Worm (Caenorhabditis elegans) whole organism, late embryonic: ENCODE data around the gene str-238.
A peak's percentile ranks its signal among the peaks of the same experiment; 100 is the strongest.

Experiments used
- C08G9.2 ChIP-seq: sonication (generic microtip); optimal IDR thresholded peaks from 2 replicates; lab custom pipeline; 2016; ENCODE audit warnings: mild to moderate bottlenecking, missing genetic modification characterization, moderate library complexity, missing compliant biosample characterization
- F13H6.1 ChIP-seq: sonication (generic microtip); optimal IDR thresholded peaks from 2 replicates; lab custom pipeline; 2016; ENCODE audit warnings: missing genetic modification characterization, missing compliant biosample characterization
- K02D7.2 ChIP-seq: sonication (generic microtip); optimal IDR thresholded peaks from 2 replicates; lab custom pipeline; 2017; ENCODE audit warnings: mild to moderate bottlenecking, missing genetic modification characterization, missing compliant biosample characterization
- T23F11.4 ChIP-seq: fragments of 200-800 bp; sonication (Bioruptor generic); optimal IDR thresholded peaks from 2 replicates; lab custom pipeline; 2018; ENCODE audit warnings: mild to moderate bottlenecking, missing genetic modification characterization, missing compliant biosample characterization
- ceh-18 ChIP-seq: sonication (generic microtip); optimal IDR thresholded peaks from 2 replicates; lab custom pipeline; 2016; ENCODE audit warnings: missing genetic modification characterization, missing compliant biosample characterization
- ceh-2 ChIP-seq: sonication (generic microtip); optimal IDR thresholded peaks from 2 replicates; lab custom pipeline; 2016; ENCODE audit warnings: missing genotype, missing genetic modification characterization, missing compliant biosample characterization
- ceh-22 ChIP-seq: sonication (generic microtip); optimal IDR thresholded peaks from 2 replicates; lab custom pipeline; 2017; ENCODE audit warnings: missing biosample characterization, missing genetic modification characterization
- ceh-6 ChIP-seq: fragments of 200-800 bp; sonication (Bioruptor generic); optimal IDR thresholded peaks from 2 replicates; lab custom pipeline; 2018; ENCODE audit warnings: mild to moderate bottlenecking, missing genetic modification characterization, missing compliant biosample characterization
- che-1 ChIP-seq: sonication (generic microtip); optimal IDR thresholded peaks from 2 replicates; lab custom pipeline; 2016; ENCODE audit warnings: mild to moderate bottlenecking, missing genetic modification characterization, missing compliant biosample characterization
- dve-1 ChIP-seq: sonication (generic microtip); optimal IDR thresholded peaks from 2 replicates; lab custom pipeline; 2017; ENCODE audit warnings: antibody characterized with exemption, mild to moderate bottlenecking, missing genetic modification characterization, missing compliant biosample characterization
- elt-2 ChIP-seq: sonication (generic microtip); optimal IDR thresholded peaks from 2 replicates; lab custom pipeline; 2016; ENCODE audit warnings: missing genetic modification reagents, missing genetic modification characterization, missing compliant biosample characterization
- ets-4 ChIP-seq: sonication (generic microtip); optimal IDR thresholded peaks from 2 replicates; lab custom pipeline; 2016; ENCODE audit warnings: missing genetic modification characterization, missing compliant biosample characterization
- eyg-1 ChIP-seq: sonication (generic microtip); optimal IDR thresholded peaks from 2 replicates; lab custom pipeline; 2016; ENCODE audit warnings: missing genotype, missing genetic modification characterization, missing compliant biosample characterization
- fkh-10 ChIP-seq: fragments of 150-350 bp; optimal IDR thresholded peaks from 2 replicates; lab custom pipeline; 2014; ENCODE audit warnings: missing biosample characterization, missing genetic modification reagents, missing genetic modification characterization
- gmeb-2 ChIP-seq: sonication (generic microtip); optimal IDR thresholded peaks from 2 replicates; lab custom pipeline; 2016; ENCODE audit warnings: missing genetic modification characterization, inconsistent platforms, missing compliant biosample characterization
- hlh-13 ChIP-seq: fragments of 200-800 bp; sonication (Bioruptor generic); optimal IDR thresholded peaks from 2 replicates; lab custom pipeline; 2018; ENCODE audit warnings: mild to moderate bottlenecking, missing genetic modification characterization, missing compliant biosample characterization
- hlh-30 ChIP-seq: sonication (generic microtip); optimal IDR thresholded peaks from 2 replicates; lab custom pipeline; 2017; ENCODE audit warnings: antibody characterized with exemption, missing genetic modification characterization, missing compliant biosample characterization; ENCODE audit not compliant: insufficient read depth
- lim-6 ChIP-seq: sonication (generic microtip); optimal IDR thresholded peaks from 2 replicates; lab custom pipeline; 2016; ENCODE audit warnings: missing genetic modification characterization, missing compliant biosample characterization
- mec-3 ChIP-seq: sonication (generic microtip); optimal IDR thresholded peaks from 2 replicates; lab custom pipeline; 2016; ENCODE audit warnings: borderline replicate concordance, missing genetic modification characterization, missing compliant biosample characterization
- nfya-1 ChIP-seq: sonication (generic microtip); optimal IDR thresholded peaks from 2 replicates; lab custom pipeline; 2017; ENCODE audit warnings: missing genetic modification characterization, mild to moderate bottlenecking, missing compliant biosample characterization, antibody characterized with exemption, moderate library complexity
- nhr-232 ChIP-seq: sonication (generic microtip); optimal IDR thresholded peaks from 2 replicates; lab custom pipeline; 2016; ENCODE audit warnings: missing genetic modification characterization, missing compliant biosample characterization
- odd-2 ChIP-seq: sonication (generic microtip); optimal IDR thresholded peaks from 2 replicates; lab custom pipeline; 2017; ENCODE audit warnings: antibody characterized with exemption, mild to moderate bottlenecking, missing genetic modification characterization, missing compliant biosample characterization
- pag-3 ChIP-seq: sonication (generic microtip); optimal IDR thresholded peaks from 2 replicates; lab custom pipeline; 2016; ENCODE audit warnings: missing compliant biosample characterization, missing genetic modification characterization, borderline replicate concordance
- pax-1 ChIP-seq: fragments of 150-350 bp; optimal IDR thresholded peaks from 2 replicates; lab custom pipeline; 2014; ENCODE audit warnings: missing biosample characterization, missing genetic modification characterization
- pha-2 ChIP-seq: sonication (generic microtip); optimal IDR thresholded peaks from 2 replicates; lab custom pipeline; 2017; ENCODE audit warnings: mild to moderate bottlenecking, missing genetic modification characterization, missing compliant biosample characterization
- pha-4 ChIP-seq: fragments of 150-350 bp; optimal IDR thresholded peaks from 2 replicates; lab custom pipeline; 2018; ENCODE audit warnings: missing biosample characterization, missing genetic modification reagents, missing genetic modification characterization
- pqm-1 ChIP-seq: sonication (generic microtip); optimal IDR thresholded peaks from 2 replicates; lab custom pipeline; 2016; ENCODE audit warnings: missing genetic modification characterization, missing compliant biosample characterization
- sdc-2 ChIP-seq: sonication (generic microtip); optimal IDR thresholded peaks from 2 replicates; lab custom pipeline; 2016; ENCODE audit warnings: missing genotype, missing genetic modification characterization, missing compliant biosample characterization
- syd-9 ChIP-seq: sonication (generic microtip); optimal IDR thresholded peaks from 2 replicates; lab custom pipeline; 2016; ENCODE audit warnings: mild to moderate bottlenecking, missing genetic modification characterization, moderate library complexity, missing compliant biosample characterization
- tbx-2 ChIP-seq: sonication (generic microtip); optimal IDR thresholded peaks from 2 replicates; lab custom pipeline; 2016; ENCODE audit warnings: missing genetic modification characterization, missing compliant biosample characterization
- ttx-3 ChIP-seq: sonication (generic microtip); optimal IDR thresholded peaks from 2 replicates; lab custom pipeline; 2016; ENCODE audit warnings: missing genetic modification reagents, missing genetic modification characterization, missing compliant biosample characterization
- unc-55 ChIP-seq: sonication (generic microtip); optimal IDR thresholded peaks from 2 replicates; lab custom pipeline; 2017; ENCODE audit warnings: missing biosample characterization, missing genetic modification reagents, missing genetic modification characterization
- unc-86 ChIP-seq: sonication (generic microtip); optimal IDR thresholded peaks from 2 replicates; lab custom pipeline; 2016; ENCODE audit warnings: missing genetic modification characterization, missing compliant biosample characterization
- zip-5 ChIP-seq: sonication (generic microtip); optimal IDR thresholded peaks from 2 replicates; lab custom pipeline; 2016; ENCODE audit warnings: missing genetic modification characterization, missing compliant biosample characterization

str-238 gene

DNA sequence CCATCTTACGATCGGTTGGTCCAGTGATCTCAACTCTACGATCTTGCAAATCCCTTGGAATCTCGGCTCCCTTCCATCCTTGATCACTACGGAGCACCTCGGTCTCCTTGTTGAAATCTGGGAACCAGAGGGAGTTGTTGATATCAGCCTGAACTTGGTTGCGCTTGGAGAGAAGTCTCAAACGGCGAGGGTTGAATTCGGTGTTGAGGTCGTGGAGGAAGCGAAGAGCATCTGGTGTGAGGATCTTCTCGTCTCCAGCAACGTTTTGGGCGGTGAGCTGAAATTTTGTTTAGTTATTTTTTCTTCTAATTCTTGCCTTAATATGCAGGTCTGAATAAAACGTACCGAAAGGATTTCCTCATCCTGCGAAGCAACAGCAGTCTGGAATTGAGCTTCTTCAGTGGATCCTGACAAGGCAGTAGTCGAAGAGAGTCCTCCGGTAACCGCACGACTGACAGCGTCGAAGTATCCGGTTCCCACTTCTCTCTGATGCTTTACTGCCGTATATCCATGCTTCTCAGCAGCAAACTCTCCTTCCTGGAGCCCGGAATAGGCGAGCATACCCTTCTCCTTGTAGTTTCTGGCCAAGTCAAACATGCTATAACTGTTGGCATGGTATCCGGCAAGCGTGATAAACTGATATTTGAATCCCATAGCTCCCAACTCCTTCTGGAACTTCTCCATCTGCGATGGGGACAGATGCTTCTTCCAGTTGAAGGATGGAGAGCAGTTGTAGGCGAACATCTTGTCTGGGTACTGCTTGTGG lies 38.8 kb upstream of the str-238 start:
- no peak for TF ChIP-seq mec-3 (tag; lab: Kevin White, UChicago)
- no peak for TF ChIP-seq F13H6.1 (tag; lab: Kevin White, UChicago)
- TF ChIP-seq ets-4 (tag; lab: Kevin White, UChicago) = no peak
- TF ChIP-seq che-1 = no peak
- TF ChIP-seq ceh-2 (tag; lab: Kevin White, UChicago) = no peak
- no peak for TF ChIP-seq gmeb-2 (tag; lab: Kevin White, UChicago)
- TF ChIP-seq fkh-10 (GFP tag; lab: Kevin White, UChicago) = no peak

DNA sequence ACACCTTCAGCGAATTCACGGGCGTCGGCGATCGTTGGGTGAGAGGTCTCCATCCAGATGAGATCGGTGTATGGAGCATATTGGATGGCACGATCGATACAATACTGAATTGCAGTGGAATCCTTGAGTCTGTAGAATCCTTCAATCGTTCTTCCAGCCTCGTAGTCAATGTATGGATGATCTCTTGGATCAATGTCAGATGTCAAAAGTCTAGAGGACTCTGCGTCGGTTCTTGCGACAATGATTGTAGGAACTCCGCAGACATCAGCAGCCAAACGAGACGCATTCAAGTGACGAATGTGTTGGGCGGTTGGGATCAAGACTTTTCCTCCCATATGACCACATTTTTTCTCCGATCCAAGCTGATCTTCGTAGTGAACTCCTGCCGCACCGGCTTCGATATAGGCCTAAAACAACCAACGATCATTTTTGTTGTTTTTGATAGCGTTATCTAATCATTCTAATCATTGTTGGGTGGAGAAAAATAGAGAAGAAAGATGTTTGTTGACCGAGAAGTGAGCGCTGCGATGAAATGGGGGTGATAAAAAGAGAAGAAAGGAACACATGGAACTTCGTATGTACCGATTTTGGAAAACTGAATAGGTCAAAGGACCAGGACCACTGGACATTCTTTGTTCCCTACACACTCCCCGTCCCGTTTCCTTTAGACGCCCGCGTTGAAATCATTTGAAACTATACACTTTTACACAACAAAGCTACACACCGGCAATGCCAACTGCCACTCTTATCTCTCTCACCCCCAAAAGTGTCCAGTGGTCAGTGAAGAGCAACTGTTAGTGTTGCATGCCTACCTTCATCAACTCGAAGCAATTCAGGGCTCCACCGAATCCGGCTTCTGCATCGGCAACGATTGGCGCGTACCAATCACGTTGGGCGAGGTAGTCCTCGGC lies 38.0 kb upstream of the str-238 start:
- TF ChIP-seq elt-2 (tag; lab: Kevin White, UChicago) (peak; percentile 37), pag-3 (tag; lab: Kevin White, UChicago) (no peak)

DNA sequence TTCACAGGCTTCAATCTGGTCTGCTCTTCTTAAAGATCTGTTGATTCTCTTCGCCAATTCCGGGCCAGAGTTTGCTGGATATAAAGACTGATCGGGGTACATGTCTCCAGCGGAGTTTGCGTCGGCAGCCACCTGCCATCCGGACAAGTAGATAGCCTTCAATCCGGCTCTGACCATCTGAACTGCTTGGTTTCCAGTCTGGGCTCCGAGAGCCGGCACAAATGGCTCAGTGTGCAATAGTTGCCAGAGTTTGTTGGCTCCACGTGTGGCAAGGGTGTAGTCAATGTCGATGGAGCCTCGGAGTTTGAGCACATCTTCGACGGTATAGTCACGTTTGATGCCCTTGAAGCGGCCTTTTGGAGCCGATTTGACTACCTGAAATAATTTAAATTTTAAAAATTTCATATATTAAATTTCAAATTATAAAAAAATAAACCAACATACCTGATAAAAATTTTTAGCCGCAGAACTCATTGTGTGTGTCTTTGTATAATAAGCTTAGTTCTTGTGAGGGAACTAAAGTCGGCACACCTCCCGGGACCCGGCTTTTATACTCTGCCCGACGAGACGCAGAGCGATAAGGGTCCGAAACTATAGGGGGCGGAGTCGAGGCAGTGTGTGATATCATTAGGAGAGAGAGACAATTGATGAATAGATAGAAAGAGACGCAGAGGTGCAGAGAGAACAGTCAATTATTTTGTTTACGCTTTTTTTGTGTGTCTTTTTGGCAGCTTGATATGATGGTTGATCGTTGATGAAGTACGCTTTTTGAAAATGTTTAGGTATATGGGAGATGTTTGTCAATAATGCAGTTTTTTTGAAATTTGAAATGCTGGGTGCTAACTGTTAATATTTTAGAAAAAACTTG lies 37.1 kb upstream of the str-238 start, which contains the start of the genes icl-1 and srh-2:
Gene icl-1, minus strand, starts transcription at position 521 of the 868 bp plus-strand sequence.
Gene srh-2, plus strand, starts transcription at position 818 of the 868 bp plus-strand sequence.
- TF ChIP-seq K02D7.2 (peak; percentile 2), ceh-18 (peak; percentile 14), unc-55 (GFP tag; lab: Kevin White, UChicago) (peak; percentile 19), odd-2 (tag; lab: Kevin White, UChicago) (no peak), nfya-1 (tag; lab: Kevin White, UChicago) (peak; percentile 19), lim-6 (tag; lab: Kevin White, UChicago) (no peak), elt-2 (tag; lab: Kevin White, UChicago) (peak; percentile 78)

DNA sequence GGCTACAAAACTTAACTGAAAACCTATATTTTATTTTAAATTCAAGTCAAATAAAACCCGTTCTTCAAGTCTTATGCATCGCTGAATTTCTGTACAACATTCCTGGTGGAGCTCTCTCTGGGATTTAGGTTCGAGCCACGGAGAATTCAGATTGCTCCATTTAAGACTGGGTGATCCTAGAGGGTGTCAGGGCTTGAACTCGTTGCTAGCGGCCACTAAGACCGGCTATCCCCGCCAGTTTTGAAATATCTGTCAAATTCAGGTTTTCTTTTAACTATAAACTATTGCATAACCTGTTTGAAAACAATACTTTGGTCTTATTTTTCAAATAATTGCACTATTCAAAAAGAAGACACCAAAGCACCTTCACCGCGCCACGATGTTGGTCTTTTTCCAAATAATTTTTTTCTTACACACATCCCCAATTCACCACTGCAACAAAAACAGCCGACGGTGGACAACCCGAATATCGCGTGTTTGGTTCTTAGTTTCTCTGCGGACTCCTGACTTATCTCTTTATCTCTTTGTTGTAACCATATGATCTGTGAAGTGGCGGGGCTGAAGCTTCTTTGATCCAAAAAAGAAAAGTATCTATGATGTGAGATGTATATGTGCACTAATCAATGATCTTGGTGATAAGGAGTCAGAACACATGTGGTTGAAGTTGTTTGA lies 35.9 kb upstream of the str-238 start:
- TF ChIP-seq pha-4 = no peak
- peak; percentile 6 for TF ChIP-seq hlh-30 (tag; lab: Kevin White, UChicago)

- TF ChIP-seq hlh-30 (tag; lab: Kevin White, UChicago) = peak; percentile 7
- TF ChIP-seq ttx-3 (tag; lab: Kevin White, UChicago) = no peak
These were observed 34.6 kb upstream of the str-238 start for ce11 chrV:730216-730615.

DNA sequence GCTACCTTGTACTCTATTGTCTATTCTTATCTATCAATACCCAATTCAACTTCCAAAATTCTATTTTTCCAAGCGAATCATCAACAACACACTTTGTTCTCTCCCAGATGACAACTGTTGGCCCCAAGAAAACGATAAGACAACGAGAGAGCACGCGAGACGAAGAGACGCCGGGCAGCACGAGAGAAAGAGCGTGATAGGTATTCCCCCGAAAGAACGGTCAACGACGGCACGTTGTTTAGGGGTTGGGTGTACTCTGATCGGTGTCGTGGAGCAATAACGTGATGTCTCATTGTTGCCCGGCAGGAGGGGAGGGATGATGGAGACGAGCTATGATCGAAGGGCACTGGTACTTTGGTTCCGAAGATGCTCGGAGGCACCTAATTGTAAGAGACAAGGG lies 33.5 kb upstream of the str-238 start:
- TF ChIP-seq ttx-3 (tag; lab: Kevin White, UChicago) = no peak
- no peak for TF ChIP-seq C08G9.2 (tag; lab: Kevin White, UChicago)
- TF ChIP-seq ceh-18 = peak; percentile 94
- TF ChIP-seq T23F11.4 (GFP tag; lab: Kevin White, UChicago) = no peak
- peak; percentile 80 for TF ChIP-seq elt-2 (tag; lab: Kevin White, UChicago)
- no peak for TF ChIP-seq unc-86
- no peak for TF ChIP-seq ceh-6 (GFP tag; lab: Kevin White, UChicago)
- peak; percentile 32 for TF ChIP-seq ets-4 (tag; lab: Kevin White, UChicago)
- no peak for TF ChIP-seq pha-2 (tag; lab: Kevin White, UChicago)
- TF ChIP-seq nhr-232 = no peak
- TF ChIP-seq pag-3 (tag; lab: Kevin White, UChicago) = no peak
- no peak for TF ChIP-seq odd-2 (tag; lab: Kevin White, UChicago)
- TF ChIP-seq ceh-22 = no peak
- no peak for TF ChIP-seq sdc-2 (tag; lab: Kevin White, UChicago)
- no peak for TF ChIP-seq zip-5
- no peak for TF ChIP-seq pax-1
- TF ChIP-seq eyg-1 (tag; lab: Kevin White, UChicago) = no peak
- peak; percentile 17 for TF ChIP-seq syd-9 (tag; lab: Kevin White, UChicago)
- peak; percentile 91 for TF ChIP-seq hlh-30 (tag; lab: Kevin White, UChicago)
- peak; percentile 83 for TF ChIP-seq pqm-1 (tag; lab: Kevin White, UChicago)
- no peak for TF ChIP-seq hlh-13 (GFP tag; lab: Kevin White, UChicago)
- TF ChIP-seq dve-1 (tag; lab: Kevin White, UChicago) = peak; percentile 5
- TF ChIP-seq tbx-2 (tag; lab: Kevin White, UChicago) = peak; percentile 66
